Worm (Caenorhabditis elegans): ENCODE measurements around the gene col-83.

Gene col-83

DNA sequence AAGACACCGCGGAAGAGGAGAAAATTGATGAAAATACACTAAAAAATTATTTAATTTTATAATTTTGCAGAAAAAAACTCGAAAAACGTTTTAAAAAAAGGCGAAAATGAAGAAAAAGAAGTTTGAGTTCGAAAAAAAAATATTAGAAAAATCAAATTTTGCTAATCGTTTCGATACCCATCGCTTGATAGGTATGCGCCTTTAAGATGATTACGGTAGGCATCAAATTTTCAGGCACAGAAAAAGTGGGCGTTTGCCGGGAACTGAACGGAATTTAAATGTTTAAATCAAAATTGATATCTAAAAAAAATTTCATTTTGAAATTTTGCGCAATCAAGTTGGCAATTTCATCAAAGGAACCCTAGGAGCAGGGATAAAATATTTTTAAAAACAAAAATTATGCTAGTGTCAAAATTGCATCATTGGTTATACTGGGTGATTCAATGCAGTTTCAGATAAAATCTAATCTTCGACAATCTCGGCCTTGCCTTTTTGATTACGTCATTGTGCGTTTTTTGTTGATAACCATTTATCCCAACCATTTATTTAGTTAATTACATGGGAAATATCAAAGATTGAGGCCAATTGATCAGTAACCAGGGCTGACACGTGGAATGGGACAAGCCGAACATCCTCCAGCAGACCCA is 2.1 kb downstream of the col-83 start:
- no peak for TF ChIP-seq unc-62 (GFP tag; optimal IDR thresholded peaks at IDR 0.05)

DNA sequence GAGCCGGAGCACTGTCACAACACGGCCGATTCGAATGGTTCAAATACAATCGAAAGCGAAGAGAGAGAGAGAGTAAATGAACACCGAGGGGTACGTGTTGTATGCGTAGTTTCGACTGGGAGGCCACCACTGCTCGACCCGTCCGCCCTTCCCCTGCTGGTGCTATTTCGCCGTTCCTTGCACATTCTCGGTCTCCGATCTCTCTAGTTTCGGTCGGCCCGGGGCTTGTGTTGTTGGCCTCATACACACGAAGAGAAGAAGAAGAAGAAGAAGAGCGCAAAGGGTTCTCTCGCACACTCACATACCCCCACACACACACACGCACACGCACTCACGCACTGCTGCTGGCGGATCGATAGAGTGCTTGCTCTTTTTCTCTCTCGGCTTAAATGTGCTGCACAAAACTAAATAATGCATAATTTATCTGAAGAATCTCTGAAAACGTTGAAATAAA is 2.9 kb downstream of the col-83 start:
- no peak for TF ChIP-seq unc-62 (GFP tag; optimal IDR thresholded peaks at IDR 0.05)

DNA sequence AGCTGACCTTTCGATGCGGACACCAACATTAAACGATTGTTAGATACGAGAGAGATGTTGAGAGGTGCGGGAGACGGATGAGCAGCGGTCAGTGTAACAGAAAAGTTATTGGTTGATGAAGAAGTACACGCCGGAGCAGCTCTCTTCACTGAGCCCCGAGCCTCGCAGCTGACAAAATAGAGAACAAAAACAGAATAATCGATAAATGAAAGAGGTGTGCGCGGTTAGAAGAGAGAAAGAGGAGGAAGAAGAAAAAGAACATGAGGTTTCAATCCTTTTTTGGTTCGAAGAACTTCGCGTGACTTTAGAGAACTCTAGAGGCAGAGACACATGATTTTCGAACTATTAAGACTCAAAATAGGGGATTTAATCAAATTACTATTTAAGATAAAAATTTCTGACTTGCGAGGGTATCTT is 3.9 kb downstream of the col-83 start:
- no peak for TF ChIP-seq unc-62 (GFP tag; optimal IDR thresholded peaks at IDR 0.05)

DNA sequence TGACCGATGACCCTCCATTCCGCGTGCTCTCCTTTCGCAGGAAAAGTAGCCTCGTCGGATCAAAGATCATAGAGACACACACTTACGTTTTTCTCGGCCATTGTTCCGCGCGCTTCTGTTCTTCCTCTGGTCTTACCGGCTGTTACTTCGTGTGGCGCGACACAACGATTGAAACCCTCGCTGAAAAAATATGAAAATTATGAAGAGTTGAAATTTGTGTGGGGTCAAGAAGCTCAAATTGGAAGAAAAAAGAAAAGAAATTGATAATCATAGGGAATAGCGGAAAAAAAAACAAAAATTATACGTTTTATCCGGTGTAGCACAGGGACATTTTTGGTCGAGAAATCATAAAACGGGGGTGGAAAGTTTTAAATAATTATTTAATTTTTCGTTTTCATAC is 4.7 kb downstream of the col-83 start, which contains the start of gene cey-1:
TSS of gene cey-1 (minus strand) at position 180 of the 400 bp plus-strand sequence.
- TF ChIP-seq unc-62 (GFP tag; optimal IDR thresholded peaks at IDR 0.05): no peak

DNA sequence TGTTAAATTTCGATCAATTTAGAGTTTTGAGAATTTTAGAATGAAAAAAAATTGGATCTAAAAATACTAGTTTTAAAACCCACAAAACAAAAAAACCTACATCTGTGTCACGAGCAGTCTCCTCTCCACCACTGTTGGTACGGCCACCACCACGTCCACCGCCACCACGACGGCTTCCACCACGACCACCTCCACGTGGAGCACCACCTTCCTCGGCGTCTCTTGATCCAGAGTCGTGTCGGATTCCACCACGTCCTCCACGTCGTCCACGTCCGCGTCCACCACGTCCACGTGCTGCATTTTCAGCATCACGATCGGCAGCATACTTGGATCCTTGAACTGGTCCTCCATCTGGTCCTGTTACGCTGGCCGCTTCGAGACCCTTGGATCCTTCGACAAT is 5.6 kb downstream of the col-83 start:
- no peak for TF ChIP-seq unc-62 (GFP tag; optimal IDR thresholded peaks at IDR 0.05)

DNA sequence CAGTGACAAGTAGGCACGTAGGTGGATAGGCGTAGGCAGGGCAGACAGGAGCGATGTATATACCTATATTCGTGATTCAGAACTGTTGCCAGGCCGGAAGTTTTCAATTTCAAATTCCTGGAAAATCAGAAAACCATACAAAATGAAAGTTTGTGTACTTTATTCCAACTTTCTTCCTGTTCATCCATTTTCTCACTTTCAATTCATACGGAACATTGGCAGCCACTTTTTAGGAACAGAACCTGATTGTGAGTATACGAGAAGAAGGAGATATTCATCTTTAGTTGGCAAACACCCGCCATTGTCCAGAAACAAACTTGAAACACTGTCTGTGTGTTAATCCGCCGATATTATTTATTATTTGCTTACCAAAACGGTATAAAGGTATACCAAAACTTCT is 10.0 kb downstream of the col-83 start, which contains the start of gene srlf-15:
TSS of gene srlf-15 (plus strand) at position 301 of the 400 bp plus-strand sequence.
- TF ChIP-seq unc-62 (GFP tag; optimal IDR thresholded peaks at IDR 0.05): no peak

DNA sequence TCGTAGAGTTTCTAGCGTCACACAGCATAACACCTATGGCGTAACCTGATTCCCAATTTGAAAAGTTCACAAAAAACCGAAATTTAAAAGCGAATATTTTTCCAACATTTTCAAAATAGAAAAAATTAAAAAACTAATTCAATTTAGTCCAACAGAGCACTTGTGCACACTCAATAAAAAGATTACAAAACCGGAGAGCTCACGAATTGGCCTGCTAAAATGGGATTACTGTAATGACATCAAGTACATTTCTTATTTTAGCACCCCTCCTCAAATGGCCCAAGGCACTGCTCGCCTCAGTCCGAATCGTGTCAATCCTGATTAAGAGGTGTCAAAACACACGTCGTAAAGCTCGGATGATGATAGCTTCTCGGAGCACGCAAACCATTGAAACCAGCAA is 13.0 kb downstream of the col-83 start:
- no peak for TF ChIP-seq unc-62 (GFP tag; optimal IDR thresholded peaks at IDR 0.05)

DNA sequence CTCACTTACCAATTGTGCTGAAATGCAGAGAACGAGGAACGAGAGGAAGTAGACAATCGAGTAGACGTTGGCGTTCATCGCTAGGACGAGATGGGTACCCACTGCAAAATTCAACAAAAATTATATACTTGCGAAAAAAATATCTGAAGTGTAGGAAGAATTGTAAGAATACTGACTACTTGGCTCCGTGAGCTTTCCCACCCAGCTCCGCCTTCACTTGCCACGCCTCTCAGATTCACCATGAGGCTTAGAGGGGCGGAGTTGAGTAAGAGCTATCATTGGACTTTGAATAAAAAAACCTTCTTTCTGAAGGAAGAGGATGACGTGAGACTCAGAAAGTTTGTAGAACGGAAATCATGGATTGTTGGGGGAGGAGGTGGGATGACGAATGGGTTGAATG is 15.5 kb downstream of the col-83 start, which contains the start of gene nlp-18:
TSS of gene nlp-18 (minus strand) at position 101 of the 400 bp plus-strand sequence.
- no peak for TF ChIP-seq unc-62 (GFP tag; optimal IDR thresholded peaks at IDR 0.05)

DNA sequence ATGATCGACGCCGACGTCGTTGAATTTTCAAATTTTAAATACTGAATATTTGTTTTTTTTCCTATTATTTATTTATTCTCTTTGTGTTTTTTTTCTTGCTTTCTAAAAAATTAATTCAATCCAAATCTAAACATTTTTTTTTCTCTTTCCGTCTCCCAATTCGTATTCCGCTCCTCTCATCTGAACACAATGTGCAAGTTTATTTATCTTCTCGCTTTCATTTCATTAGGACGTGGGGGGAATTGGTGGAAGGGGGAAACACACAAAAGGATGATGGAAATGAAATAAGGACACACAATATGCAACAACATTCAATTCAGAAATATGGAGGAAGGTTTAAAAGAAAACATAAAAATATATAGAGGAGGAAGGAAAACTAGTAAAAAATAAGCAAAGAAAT is 18.0 kb downstream of the col-83 start:
- no peak for TF ChIP-seq unc-62 (GFP tag; optimal IDR thresholded peaks at IDR 0.05)

DNA sequence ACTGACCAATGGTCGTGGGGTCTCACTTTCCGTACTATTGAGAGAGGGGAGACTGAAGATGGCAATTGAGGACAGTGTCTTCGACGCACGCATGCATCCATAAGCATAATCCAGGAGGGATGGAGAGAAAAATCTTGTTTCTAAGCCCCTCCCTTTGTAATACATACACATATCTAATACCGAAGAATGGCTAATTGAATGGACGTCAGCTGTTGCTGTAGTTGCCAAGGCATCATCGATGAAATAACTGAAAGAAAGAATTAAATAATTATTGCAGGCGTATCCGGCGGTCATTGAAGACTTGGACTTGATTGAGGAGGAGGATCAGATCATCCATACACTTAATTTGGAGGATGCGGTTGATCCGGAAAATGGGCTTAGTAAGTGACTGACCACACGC is 20.2 kb downstream of the col-83 start, which contains the start of gene F33A8.7:
TSS of gene F33A8.7 (minus strand) at position 101 of the 400 bp plus-strand sequence.
- no peak for TF ChIP-seq unc-62 (GFP tag; optimal IDR thresholded peaks at IDR 0.05)

DNA sequence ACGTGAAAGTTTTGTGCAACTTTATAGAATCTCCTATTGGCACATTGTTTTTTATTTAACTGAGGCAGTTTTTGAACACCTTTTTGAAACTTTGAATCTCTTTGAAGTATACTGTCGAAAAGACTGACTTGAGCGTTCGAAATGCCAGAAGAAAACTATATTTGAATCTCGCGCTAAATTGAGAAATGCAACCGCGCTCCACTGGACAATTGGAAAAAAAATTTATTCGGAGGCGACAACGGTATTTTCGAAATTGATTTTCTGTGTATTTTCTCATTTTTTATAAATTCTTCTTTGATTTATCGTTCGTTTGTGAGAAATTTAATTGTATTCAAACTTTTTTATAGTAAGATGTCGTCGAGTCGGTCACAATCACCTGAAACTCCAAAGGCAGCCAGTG is 23.7 kb downstream of the col-83 start, which contains the start of gene let-858:
TSS of gene let-858 (plus strand) at position 348 of the 400 bp plus-strand sequence.
- TF ChIP-seq unc-62 (GFP tag; optimal IDR thresholded peaks at IDR 0.05): no peak

DNA sequence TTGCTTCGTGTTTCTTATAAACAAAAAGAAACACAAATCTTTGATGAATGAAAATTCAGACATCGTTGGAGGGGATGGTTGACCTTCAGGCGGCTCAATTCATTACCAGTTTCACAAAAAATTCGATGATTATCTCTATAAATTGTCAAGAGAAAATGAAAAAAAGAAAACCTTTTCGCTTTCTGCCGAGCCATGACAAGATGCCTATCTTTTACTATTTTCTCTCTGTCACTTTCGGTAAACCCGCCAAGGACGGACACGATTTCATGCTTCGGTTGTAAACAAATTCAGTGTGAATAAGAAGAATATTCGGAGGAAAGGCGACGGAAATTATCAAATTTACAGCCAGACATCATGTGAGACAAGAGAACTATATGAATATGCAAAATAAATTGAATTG is 25.1 kb downstream of the col-83 start:
- no peak for TF ChIP-seq unc-62 (GFP tag; optimal IDR thresholded peaks at IDR 0.05)

DNA sequence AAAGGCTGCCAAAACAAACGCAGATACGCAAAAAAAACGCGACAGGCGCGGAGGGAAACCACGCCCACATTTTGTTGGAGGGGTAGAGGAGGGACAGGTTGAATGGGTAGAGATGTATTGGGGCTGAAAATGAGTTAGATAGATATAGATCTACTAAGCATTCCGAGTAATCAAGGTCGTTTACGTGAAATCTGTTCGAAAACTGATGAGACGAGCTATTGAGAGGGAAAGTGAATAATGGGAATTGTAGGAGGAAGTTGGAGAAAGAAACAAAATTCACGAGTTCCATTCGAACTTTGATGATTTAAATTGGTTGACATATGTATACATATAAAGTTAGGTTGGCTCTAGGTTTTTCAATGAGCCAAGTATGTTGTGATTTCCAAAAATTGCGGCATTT is 28.9 kb downstream of the col-83 start:
- TF ChIP-seq unc-62 (GFP tag; optimal IDR thresholded peaks at IDR 0.05): no peak

DNA sequence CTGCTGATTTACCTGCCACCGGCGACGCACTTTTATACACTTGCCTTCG is 29.1 kb downstream of the col-83 start, which contains the start of gene ram-2:
TSS of gene ram-2 (minus strand) at position 47 of the 49 bp plus-strand sequence.
- no peak for TF ChIP-seq unc-62 (GFP tag; optimal IDR thresholded peaks at IDR 0.05)

DNA sequence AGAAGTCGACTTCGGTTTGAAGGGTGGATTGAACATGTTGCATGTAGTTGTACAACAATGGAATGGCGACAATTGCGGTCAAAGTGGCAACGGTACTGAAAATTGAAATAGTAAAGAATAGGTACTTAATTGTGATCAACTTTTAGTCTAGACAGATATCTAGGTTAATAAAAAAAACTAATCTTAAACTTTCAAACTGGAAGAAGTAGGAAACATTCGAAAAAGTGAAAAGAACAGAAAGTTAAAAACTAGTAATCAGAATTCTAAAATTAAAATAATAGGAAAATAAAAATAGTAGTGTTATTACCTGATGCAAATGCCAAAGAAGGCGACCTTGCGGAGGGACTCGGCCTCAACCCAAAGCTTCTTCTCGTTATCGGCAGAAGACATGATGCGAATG is 29.3 kb downstream of the col-83 start:
- TF ChIP-seq unc-62 (GFP tag; optimal IDR thresholded peaks at IDR 0.05): no peak

DNA sequence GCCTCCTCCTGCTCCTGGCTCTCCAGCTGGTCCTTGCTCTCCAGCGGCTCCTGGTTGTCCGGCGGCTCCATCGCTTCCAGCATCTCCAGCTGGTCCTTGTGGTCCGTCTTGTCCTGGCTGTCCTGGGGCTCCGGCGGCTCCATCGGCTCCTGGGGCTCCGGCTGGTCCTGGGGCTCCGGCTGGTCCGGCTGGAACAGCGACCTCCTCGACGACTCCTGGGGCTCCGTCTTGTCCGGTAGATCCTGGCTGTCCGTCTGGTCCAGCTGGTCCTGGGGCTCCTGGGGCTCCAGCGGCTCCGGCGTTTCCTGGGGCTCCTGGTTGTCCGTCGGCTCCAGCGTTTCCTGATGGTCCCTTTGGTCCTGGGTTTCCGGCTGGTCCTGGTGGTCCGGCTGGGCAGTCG is 30.0 kb downstream of the col-83 start:
- no peak for TF ChIP-seq unc-62 (GFP tag; optimal IDR thresholded peaks at IDR 0.05)

DNA sequence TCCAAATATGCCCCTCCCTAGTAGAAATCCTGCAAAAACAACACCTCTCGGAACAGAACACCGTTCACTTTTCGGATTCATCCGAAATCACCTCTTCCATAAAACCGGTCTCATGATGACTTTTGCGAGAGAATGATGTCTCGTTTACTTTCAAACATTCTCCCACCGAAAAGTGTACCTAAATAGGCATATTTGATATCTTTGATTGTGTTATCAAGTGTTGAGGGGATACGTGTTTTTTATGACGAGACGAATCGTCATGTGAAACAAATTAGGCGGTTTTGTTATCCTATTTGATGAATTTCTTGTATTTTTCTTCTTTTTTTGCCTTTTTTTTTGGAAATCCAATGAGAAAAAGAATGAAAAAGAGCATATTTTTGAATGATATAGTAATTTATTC is 30.6 kb downstream of the col-83 start:
- TF ChIP-seq unc-62 (GFP tag; optimal IDR thresholded peaks at IDR 0.05): no peak

DNA sequence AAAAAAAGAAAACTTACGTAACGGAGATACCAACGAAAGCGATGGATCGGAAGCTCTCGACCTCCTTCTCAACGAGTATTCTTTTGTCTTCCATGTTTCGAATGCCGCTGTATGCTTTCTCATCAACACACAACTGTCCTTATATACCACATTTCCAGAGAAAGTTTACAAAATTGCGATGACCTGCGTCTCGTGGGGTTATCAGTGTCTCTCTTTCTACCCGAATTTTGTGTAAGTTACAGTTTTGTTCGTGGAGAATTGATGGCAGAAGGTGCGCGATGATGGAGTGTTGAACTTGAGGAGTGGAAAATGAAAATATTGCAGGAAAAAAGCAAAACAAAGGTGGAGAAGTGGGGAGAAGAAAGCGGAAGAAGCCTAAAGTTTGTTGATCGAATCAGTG is 32.1 kb downstream of the col-83 start, which contains the start of gene col-81:
TSS of gene col-81 (minus strand) at position 101 of the 400 bp plus-strand sequence.
- no peak for TF ChIP-seq unc-62 (GFP tag; optimal IDR thresholded peaks at IDR 0.05)
